Fruit fly (Drosophila melanogaster): ENCODE data around the gene Rbf2.

Gene Rbf2

DNA sequence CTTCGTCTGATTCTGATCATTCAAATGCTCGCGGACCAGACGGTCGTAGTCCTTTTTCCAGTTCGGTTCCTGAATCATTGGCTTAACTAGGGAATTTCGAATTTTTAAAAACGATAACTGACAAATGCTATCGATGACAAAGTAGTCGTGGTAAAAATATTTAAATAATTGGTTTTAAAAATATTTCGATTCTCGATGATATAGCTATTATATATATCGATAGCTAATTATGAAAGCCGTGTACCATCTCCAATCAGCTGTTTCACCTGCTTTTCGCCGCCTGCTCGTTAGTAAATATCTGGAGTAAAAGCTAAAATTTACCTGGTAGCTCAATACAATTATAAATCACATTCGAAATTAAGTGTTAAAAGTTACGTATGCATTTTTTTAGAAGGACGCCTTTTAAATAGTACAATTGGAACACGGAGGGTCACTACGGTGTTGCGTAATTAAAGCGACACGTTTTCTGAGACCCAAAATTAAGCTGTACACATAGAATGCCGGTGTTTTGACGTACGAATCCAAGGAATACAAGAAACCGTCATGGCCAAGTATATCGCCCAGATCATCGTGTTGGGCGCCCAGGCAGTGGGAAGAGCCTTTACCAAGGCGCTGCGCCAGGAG, 31.5 kb upstream of the Rbf2 start, which contains the start of the genes CG5478 and blp:
Gene CG5478, minus strand, starts transcription at position 126 of the 624 bp plus-strand sequence.
Gene blp, plus strand, starts transcription at position 239 of the 624 bp plus-strand sequence.
- TF ChIP-seq Mnt (GFP tag; optimal IDR thresholded peaks at IDR 0.05) (peak; percentile 28), CG11617 (GFP tag; optimal IDR thresholded peaks at IDR 0.05) (no peak), Crg-1 (GFP tag; optimal IDR thresholded peaks at IDR 0.05) (no peak), bab1 (GFP tag; optimal IDR thresholded peaks at IDR 0.05) (peak; percentile 37), ovo (GFP tag; optimal IDR thresholded peaks at IDR 0.05) (no peak)

DNA sequence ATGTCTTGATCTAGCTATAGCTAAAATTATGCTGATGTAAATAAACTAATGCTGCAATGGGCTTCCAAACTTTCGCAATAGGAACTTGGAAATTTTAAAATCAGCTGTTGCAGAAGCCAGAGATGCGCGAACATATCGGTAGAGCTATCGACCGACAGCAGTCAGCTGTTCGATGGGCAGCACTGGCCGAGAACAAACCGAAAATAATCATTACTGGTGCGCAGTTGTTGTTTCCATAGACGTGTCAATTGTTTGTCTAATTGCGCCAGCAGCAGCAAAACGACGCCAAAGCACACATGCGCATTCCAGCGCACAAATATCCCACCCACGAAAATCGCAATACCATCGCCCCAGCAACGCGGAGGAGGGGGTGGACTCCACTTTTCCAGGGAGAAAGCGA, 30.3 kb upstream of the Rbf2 start, which contains the start of gene Sap47:
Gene Sap47, plus strand, starts transcription at position 149 of the 400 bp plus-strand sequence.
- TF ChIP-seq CG11617 (GFP tag; optimal IDR thresholded peaks at IDR 0.05) = no peak
- TF ChIP-seq Hr96 (GFP tag; optimal IDR thresholded peaks at IDR 0.05) = no peak
- TF ChIP-seq Mnt (GFP tag; optimal IDR thresholded peaks at IDR 0.05) = peak; percentile 44
- no peak for TF ChIP-seq Clk (GFP tag; optimal IDR thresholded peaks at IDR 0.05)
- TF ChIP-seq cnc (optimal IDR thresholded peaks at IDR 0.05) = no peak
- TF ChIP-seq ovo (GFP tag; optimal IDR thresholded peaks at IDR 0.05) = no peak
- TF ChIP-seq CG33017 (tag; optimal IDR thresholded peaks at IDR 0.05) = no peak
- TF ChIP-seq tj (GFP tag; optimal IDR thresholded peaks at IDR 0.05) = peak; percentile 15
- peak; percentile 25 for TF ChIP-seq CG12768 (GFP tag; optimal IDR thresholded peaks at IDR 0.05)
- no peak for TF ChIP-seq kay (GFP tag; ENCODE audit: borderline replicate concordance)
- no peak for TF ChIP-seq pad (GFP tag; optimal IDR thresholded peaks at IDR 0.05)
- TF ChIP-seq bab1 (GFP tag; optimal IDR thresholded peaks at IDR 0.05) = peak; percentile 74
- peak; percentile 47 for TF ChIP-seq cic (GFP tag; optimal IDR thresholded peaks at IDR 0.05)
- TF ChIP-seq toe (GFP tag; optimal IDR thresholded peaks at IDR 0.05) = no peak
- no peak for TF ChIP-seq Crg-1 (GFP tag; optimal IDR thresholded peaks at IDR 0.05)
- peak; percentile 15 for TF ChIP-seq CG1620 (GFP tag; optimal IDR thresholded peaks at IDR 0.05)

DNA sequence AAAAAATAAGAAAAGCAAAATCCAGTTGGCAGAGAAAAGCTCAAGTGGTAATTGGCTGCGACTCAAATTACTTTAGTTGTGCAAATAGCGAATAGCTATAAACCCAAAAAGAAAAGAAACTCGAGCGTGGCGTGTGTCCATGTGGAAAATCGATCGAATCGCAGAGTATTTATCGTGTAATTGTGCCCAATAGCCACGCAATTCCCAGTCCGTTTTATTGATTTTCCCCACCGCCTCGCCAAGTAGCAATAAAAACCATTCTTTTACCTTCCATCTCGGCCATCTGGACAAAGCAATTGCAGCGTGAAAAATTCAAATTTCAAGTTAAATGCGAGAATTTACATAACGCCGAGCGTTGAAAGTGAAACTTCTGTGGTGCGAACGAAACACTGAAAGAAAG, 29.7 kb upstream of the Rbf2 start:
- no peak for TF ChIP-seq CG5204 (GFP tag; optimal IDR thresholded peaks at IDR 0.05)
- TF ChIP-seq toe (GFP tag; optimal IDR thresholded peaks at IDR 0.05) = no peak
- TF ChIP-seq tj (GFP tag; optimal IDR thresholded peaks at IDR 0.05) = no peak

DNA sequence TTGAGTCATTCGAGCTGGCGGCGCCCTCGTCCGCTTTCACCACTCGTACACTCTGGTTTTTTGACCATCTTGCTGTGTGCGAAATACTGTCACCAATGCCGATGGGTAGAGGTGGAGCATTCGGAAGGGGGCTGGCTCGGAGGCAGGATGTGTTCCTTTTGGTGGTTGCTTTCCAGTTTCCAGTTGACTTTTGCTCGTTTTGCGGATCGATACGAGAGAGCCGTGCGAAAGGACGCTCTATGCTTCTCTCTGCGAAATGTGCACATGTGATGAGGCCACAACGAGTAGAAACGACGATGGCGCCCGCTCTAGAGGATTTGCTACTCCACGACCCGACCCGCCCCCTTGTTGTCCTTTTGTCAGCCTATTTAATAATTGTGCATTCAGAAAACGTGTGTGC, 27.5 kb upstream of the Rbf2 start:
- TF ChIP-seq CG33017 (tag; optimal IDR thresholded peaks at IDR 0.05) (no peak), CG7045 (GFP tag; optimal IDR thresholded peaks at IDR 0.05) (no peak), CG1620 (GFP tag; optimal IDR thresholded peaks at IDR 0.05) (no peak), CG12768 (GFP tag; optimal IDR thresholded peaks at IDR 0.05) (no peak), Crg-1 (GFP tag; optimal IDR thresholded peaks at IDR 0.05) (no peak), Mnt (GFP tag; optimal IDR thresholded peaks at IDR 0.05) (no peak), tj (GFP tag; optimal IDR thresholded peaks at IDR 0.05) (no peak)

DNA sequence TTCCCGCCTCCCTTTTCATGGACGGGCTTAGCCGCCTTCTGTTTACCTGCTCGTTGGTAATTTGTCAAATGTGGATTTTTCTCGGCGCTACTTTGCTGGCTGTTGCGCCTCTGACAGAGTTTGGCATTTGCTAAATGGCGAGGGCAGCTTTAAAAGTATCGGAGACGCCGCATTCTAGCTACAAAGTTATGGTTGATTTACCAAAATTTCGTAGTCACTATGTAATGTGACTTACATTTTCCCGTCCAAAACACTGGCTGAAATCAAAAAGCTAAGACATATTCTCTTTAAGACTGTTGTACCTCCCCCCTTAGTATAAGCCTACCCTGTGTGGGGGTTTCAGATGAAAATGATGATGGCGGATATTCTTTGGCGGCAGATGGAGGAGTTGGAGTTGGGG, 17.6 kb upstream of the Rbf2 start:
- TF ChIP-seq ovo (GFP tag; optimal IDR thresholded peaks at IDR 0.05) (no peak), CG7101 (tag; optimal IDR thresholded peaks at IDR 0.05) (no peak), cic (GFP tag; optimal IDR thresholded peaks at IDR 0.05) (no peak), Mnt (GFP tag; optimal IDR thresholded peaks at IDR 0.05) (no peak), Crg-1 (GFP tag; optimal IDR thresholded peaks at IDR 0.05) (no peak), Clk (GFP tag; optimal IDR thresholded peaks at IDR 0.05) (no peak)

DNA sequence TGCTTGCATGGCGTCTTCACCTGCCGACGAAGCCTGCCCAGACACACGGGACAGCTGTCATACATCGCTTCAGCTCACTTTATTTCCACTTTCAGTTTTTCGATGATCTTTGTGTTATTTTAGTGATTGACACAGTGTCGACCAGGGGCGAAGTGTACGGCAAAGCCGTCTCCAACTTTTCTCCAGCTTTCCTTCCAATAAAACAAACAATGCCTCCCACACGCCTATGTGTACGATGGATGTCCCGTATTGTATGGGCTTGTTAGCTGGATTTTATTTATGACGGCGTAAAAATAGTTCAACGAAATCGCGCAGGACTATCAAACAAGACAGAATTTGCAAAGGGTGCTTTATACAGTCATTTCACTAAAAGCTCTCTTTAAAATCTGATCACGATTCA, 14.4 kb upstream of the Rbf2 start, which contains the start of the genes CG31088 and CG46383:
Gene CG31088, minus strand, starts transcription at position 101 of the 400 bp plus-strand sequence.
Gene CG46383, minus strand, starts transcription at position 101 of the 400 bp plus-strand sequence.
- TF ChIP-seq CG5204 (GFP tag; optimal IDR thresholded peaks at IDR 0.05) (no peak), CG11617 (GFP tag; optimal IDR thresholded peaks at IDR 0.05) (no peak), pad (GFP tag; optimal IDR thresholded peaks at IDR 0.05) (no peak), CG7101 (tag; optimal IDR thresholded peaks at IDR 0.05) (no peak), bab1 (GFP tag; optimal IDR thresholded peaks at IDR 0.05) (no peak), CG7045 (GFP tag; optimal IDR thresholded peaks at IDR 0.05) (no peak), Hr96 (GFP tag; optimal IDR thresholded peaks at IDR 0.05) (no peak), kay (GFP tag; ENCODE audit: borderline replicate concordance) (no peak), Clk (GFP tag; optimal IDR thresholded peaks at IDR 0.05) (no peak), ovo (GFP tag; optimal IDR thresholded peaks at IDR 0.05) (no peak), CG12768 (GFP tag; optimal IDR thresholded peaks at IDR 0.05) (no peak), CG1620 (GFP tag; optimal IDR thresholded peaks at IDR 0.05) (no peak), tj (GFP tag; optimal IDR thresholded peaks at IDR 0.05) (no peak), toe (GFP tag; optimal IDR thresholded peaks at IDR 0.05) (no peak)

DNA sequence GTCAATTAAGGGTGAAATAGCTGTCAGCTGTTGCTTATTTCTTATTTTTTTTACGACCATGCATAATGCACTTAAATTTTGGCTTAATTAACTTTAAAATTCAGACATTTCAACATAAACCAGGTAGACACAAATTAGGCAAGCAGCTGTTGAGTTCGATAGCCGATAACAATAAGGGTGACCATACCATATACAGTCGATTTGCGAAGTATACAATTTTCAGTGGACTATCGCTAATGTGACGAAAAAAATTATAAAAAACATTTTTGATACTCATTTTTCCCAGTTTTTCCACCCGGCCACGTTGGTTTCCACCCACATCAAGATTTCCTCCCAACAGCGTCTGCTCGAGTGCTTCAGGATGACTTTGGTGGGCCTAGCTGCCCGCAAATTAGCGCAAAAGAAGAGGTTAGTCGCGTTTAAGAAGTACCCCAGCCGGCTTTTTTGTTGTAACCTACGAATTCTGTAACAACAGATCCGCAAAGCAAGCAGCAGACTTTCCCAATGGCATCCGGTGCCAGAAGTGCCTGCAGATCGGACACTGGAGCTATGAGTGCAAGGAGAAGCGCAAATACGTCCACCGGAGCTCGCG, 1.5 kb upstream of the Rbf2 start, which contains the start of the genes CG4287 and CG5516:
Gene CG4287, minus strand, starts transcription at position 178 of the 592 bp plus-strand sequence.
Gene CG5516, plus strand, starts transcription at position 195 of the 592 bp plus-strand sequence.
- TF ChIP-seq CG7101 (tag; optimal IDR thresholded peaks at IDR 0.05) (peak; percentile 12), tj (GFP tag; optimal IDR thresholded peaks at IDR 0.05) (peak; percentile 78), toe (GFP tag; optimal IDR thresholded peaks at IDR 0.05) (no peak), bab1 (GFP tag; optimal IDR thresholded peaks at IDR 0.05) (peak; percentile 59), Mnt (GFP tag; optimal IDR thresholded peaks at IDR 0.05) (peak; percentile 31), CG14711 (tag; optimal IDR thresholded peaks at IDR 0.05) (peak; percentile 43), CG11617 (GFP tag; optimal IDR thresholded peaks at IDR 0.05) (peak; percentile 42), Crg-1 (GFP tag; optimal IDR thresholded peaks at IDR 0.05) (no peak)

Data from whole organism, adult.